Worm (Caenorhabditis elegans) whole organism, young adult: ENCODE measurements around the gene strd-1.

Experiments
- F22D6.2 ChIP-seq: sonication (generic microtip); optimal IDR thresholded peaks from 2 replicates; lab custom pipeline; 2016; ENCODE audit warnings: mild to moderate bottlenecking, missing genetic modification characterization, missing compliant biosample characterization
- ama-1 ChIP-seq, 3 experiments: fragments of 150-350 bp in 1 of 3; sonication (generic microtip) in 2 of 3; optimal IDR thresholded peaks; 2 replicates each; lab custom pipeline; 2014 to 2018; ENCODE audit warnings: missing biosample characterization in 2 of 3, missing genetic modification characterization in 2 of 3, missing genetic modification reagents in 2 of 3
- dpl-1 ChIP-seq: fragments of 150-350 bp; optimal IDR thresholded peaks from 2 replicates; lab custom pipeline; 2014; ENCODE audit warnings: missing biosample characterization, missing genetic modification reagents, missing genetic modification characterization
- him-1 ChIP-seq: sonication (generic microtip); optimal IDR thresholded peaks from 2 replicates; lab custom pipeline; 2016; ENCODE audit warnings: missing genotype, missing genetic modification reagents, missing genetic modification characterization, missing compliant biosample characterization
- unc-130 ChIP-seq: sonication (generic microtip); optimal IDR thresholded peaks from 2 replicates; lab custom pipeline; 2016; ENCODE audit warnings: missing genetic modification reagents, missing genetic modification characterization, missing compliant biosample characterization

ce11 chrIII:10981555-10981954, 34.3 kb downstream of the strd-1 start:
- no peak for TF ChIP-seq ama-1 (optimal IDR thresholded peaks at IDR 0.05; lab: Kevin White, UChicago)
- TF ChIP-seq ama-1 (GFP tag; optimal IDR thresholded peaks at IDR 0.05; lab: Kevin White, UChicago): no peak
- no peak for TF ChIP-seq him-1 (tag; lab: Kevin White, UChicago)
- no peak for TF ChIP-seq unc-130 (GFP tag; lab: Kevin White, UChicago)
- TF ChIP-seq dpl-1 (GFP tag; lab: Kevin White, UChicago): no peak
- no peak for TF ChIP-seq F22D6.2
